Worm (Caenorhabditis elegans) whole organism, L2 larva: ENCODE results near the gene K02G10.5.

Experiments used
- C34F6.9 ChIP-seq: fragments of 150-350 bp; optimal IDR thresholded peaks from 2 replicates; lab custom pipeline; 2014; ENCODE audit warnings: missing biosample characterization, missing genetic modification characterization
- F13H6.1 ChIP-seq: sonication (generic microtip); optimal IDR thresholded peaks from 2 replicates; lab custom pipeline; 2016; ENCODE audit warnings: missing genetic modification characterization, missing compliant biosample characterization
- R02D3.7 ChIP-seq: fragments of 150-350 bp; optimal IDR thresholded peaks from 2 replicates; lab custom pipeline; 2014; ENCODE audit warnings: missing biosample characterization, missing genetic modification characterization
- Y55F3AM.14 ChIP-seq: fragments of 200-800 bp; sonication (Bioruptor generic); optimal IDR thresholded peaks from 2 replicates; lab custom pipeline; 2018; ENCODE audit warnings: mild to moderate bottlenecking, missing genetic modification characterization, missing compliant biosample characterization
- ZK546.5 ChIP-seq: sonication (generic microtip); optimal IDR thresholded peaks from 2 replicates; lab custom pipeline; 2017; ENCODE audit warnings: missing biosample characterization, missing genetic modification characterization
- alr-1 ChIP-seq: fragments of 150-350 bp; optimal IDR thresholded peaks from 2 replicates; lab custom pipeline; 2014; ENCODE audit warnings: missing biosample characterization, missing genetic modification characterization
- aly-2 ChIP-seq: fragments of 150-350 bp; optimal IDR thresholded peaks from 2 replicates; lab custom pipeline; 2014; ENCODE audit warnings: missing biosample characterization, missing genetic modification characterization
- ama-1 ChIP-seq: fragments of 150-350 bp; optimal IDR thresholded peaks from 2 replicates; lab custom pipeline; 2018; ENCODE audit warnings: inconsistent platforms
- blmp-1 ChIP-seq: sonication (generic microtip); optimal IDR thresholded peaks from 2 replicates; lab custom pipeline; 2017; ENCODE audit warnings: missing genetic modification characterization, mild to moderate bottlenecking, missing compliant biosample characterization, antibody characterized with exemption, moderate library complexity; ENCODE audit not compliant: insufficient read depth
- ceh-16 ChIP-seq: fragments of 150-350 bp; optimal IDR thresholded peaks from 2 replicates; lab custom pipeline; 2014; ENCODE audit warnings: missing biosample characterization, missing genetic modification characterization
- ceh-82 ChIP-seq: fragments of 150-350 bp; optimal IDR thresholded peaks from 2 replicates; lab custom pipeline; 2014; ENCODE audit warnings: missing biosample characterization, missing genetic modification characterization
- crh-2 ChIP-seq: sonication (generic microtip); optimal IDR thresholded peaks from 2 replicates; lab custom pipeline; 2017; ENCODE audit warnings: missing biosample characterization, missing genetic modification characterization
- dmd-4 ChIP-seq: sonication (generic microtip); optimal IDR thresholded peaks from 2 replicates; lab custom pipeline; 2017; ENCODE audit warnings: missing biosample characterization, missing genetic modification characterization
- egl-27 ChIP-seq: sonication (generic microtip); optimal IDR thresholded peaks from 3 replicates; lab custom pipeline; 2017; ENCODE audit warnings: missing biosample characterization, missing genetic modification reagents, missing genetic modification characterization
- elt-1 ChIP-seq: fragments of 150-350 bp; optimal IDR thresholded peaks from 2 replicates; lab custom pipeline; 2014; ENCODE audit warnings: missing biosample characterization, missing genetic modification characterization
- elt-3 ChIP-seq: sonication (generic microtip); optimal IDR thresholded peaks from 2 replicates; lab custom pipeline; 2017; ENCODE audit warnings: missing biosample characterization, missing genetic modification characterization
- fos-1 ChIP-seq: fragments of 150-350 bp; optimal IDR thresholded peaks from 2 replicates; lab custom pipeline; 2014; ENCODE audit warnings: missing biosample characterization, missing genetic modification characterization
- gmeb-1 ChIP-seq: fragments of 150-350 bp; optimal IDR thresholded peaks from 2 replicates; lab custom pipeline; 2014; ENCODE audit warnings: missing biosample characterization, missing genetic modification characterization
- lin-11 ChIP-seq: fragments of 150-350 bp; sonication (generic microtip); optimal IDR thresholded peaks from 2 replicates; lab custom pipeline; 2014; ENCODE audit warnings: missing biosample characterization, missing genetic modification characterization, inconsistent platforms, mixed read lengths
- lin-13 ChIP-seq: fragments of 150-350 bp; optimal IDR thresholded peaks from 2 replicates; lab custom pipeline; 2014; ENCODE audit warnings: missing biosample characterization, missing genetic modification reagents, missing genetic modification characterization
- lin-39 ChIP-seq: fragments of 150-350 bp; optimal IDR thresholded peaks from 2 replicates; lab custom pipeline; 2014; ENCODE audit warnings: missing biosample characterization, missing genetic modification reagents, missing genetic modification characterization
- lsy-2 ChIP-seq, 2 experiments: fragments of 150-350 bp in 1 of 2; sonication (generic microtip) in 1 of 2; optimal IDR thresholded peaks; 2 replicates each; lab custom pipeline; 2014 to 2017; ENCODE audit warnings: missing biosample characterization in 2 of 2, missing genetic modification characterization in 2 of 2
- mab-5 ChIP-seq: fragments of 150-350 bp; optimal IDR thresholded peaks from 2 replicates; lab custom pipeline; 2014; ENCODE audit warnings: missing biosample characterization, missing genetic modification characterization
- mbf-1 ChIP-seq: sonication (generic microtip); optimal IDR thresholded peaks from 2 replicates; lab custom pipeline; 2017; ENCODE audit warnings: missing biosample characterization, missing genetic modification characterization
- mdl-1 ChIP-seq, 2 experiments: fragments of 150-350 bp in 1 of 2; sonication (generic microtip) in 1 of 2; optimal IDR thresholded peaks; 2 replicates each; lab custom pipeline; 2017; ENCODE audit warnings: missing biosample characterization in 2 of 2, missing genetic modification characterization in 2 of 2
- nhr-10 ChIP-seq: sonication (generic microtip); optimal IDR thresholded peaks from 2 replicates; lab custom pipeline; 2017; ENCODE audit warnings: missing biosample characterization, missing genetic modification characterization
- nhr-11 ChIP-seq: fragments of 150-350 bp; optimal IDR thresholded peaks from 2 replicates; lab custom pipeline; 2014; ENCODE audit warnings: missing biosample characterization, missing genetic modification characterization
- nhr-12 ChIP-seq: fragments of 150-350 bp; optimal IDR thresholded peaks from 2 replicates; lab custom pipeline; 2014; ENCODE audit warnings: missing biosample characterization, missing genetic modification characterization
- nhr-129 ChIP-seq: fragments of 150-350 bp; optimal IDR thresholded peaks from 2 replicates; lab custom pipeline; 2014; ENCODE audit warnings: missing biosample characterization, missing genetic modification characterization
- nhr-21 ChIP-seq: fragments of 150-350 bp; optimal IDR thresholded peaks from 2 replicates; lab custom pipeline; 2014; ENCODE audit warnings: missing biosample characterization, missing genetic modification characterization
- nhr-23 ChIP-seq: fragments of 150-350 bp; optimal IDR thresholded peaks from 2 replicates; lab custom pipeline; 2014; ENCODE audit warnings: missing biosample characterization, missing genetic modification reagents, missing genetic modification characterization
- nhr-237 ChIP-seq: fragments of 150-350 bp; optimal IDR thresholded peaks from 2 replicates; lab custom pipeline; 2014; ENCODE audit warnings: missing biosample characterization, missing genetic modification characterization
- nhr-25 ChIP-seq: fragments of 150-350 bp; sonication (generic microtip); optimal IDR thresholded peaks from 3 replicates; lab custom pipeline; 2014; ENCODE audit warnings: missing biosample characterization, missing genetic modification characterization
- nhr-6 ChIP-seq: fragments of 150-350 bp; optimal IDR thresholded peaks from 2 replicates; lab custom pipeline; 2014; ENCODE audit warnings: missing biosample characterization, missing genetic modification characterization
- nhr-77 ChIP-seq: fragments of 150-350 bp; optimal IDR thresholded peaks from 2 replicates; lab custom pipeline; 2014; ENCODE audit warnings: missing biosample characterization, missing genetic modification characterization
- peb-1 ChIP-seq: fragments of 150-350 bp; optimal IDR thresholded peaks from 2 replicates; lab custom pipeline; 2014; ENCODE audit warnings: missing biosample characterization, missing genetic modification characterization
- sem-4 ChIP-seq: fragments of 150-350 bp; optimal IDR thresholded peaks from 2 replicates; lab custom pipeline; 2014; ENCODE audit warnings: missing biosample characterization, missing genetic modification reagents, missing genetic modification characterization
- skn-1 ChIP-seq: sonication (generic microtip); optimal IDR thresholded peaks from 2 replicates; lab custom pipeline; 2017; ENCODE audit warnings: missing biosample characterization, missing genetic modification characterization
- sma-3 ChIP-seq: sonication (generic microtip); optimal IDR thresholded peaks from 2 replicates; lab custom pipeline; 2016; ENCODE audit warnings: missing genetic modification reagents, missing genetic modification characterization, missing compliant biosample characterization
- sma-9 ChIP-seq, 2 experiments: fragments of 150-350 bp in 1 of 2; sonication (generic microtip) in 1 of 2; optimal IDR thresholded peaks; 2 replicates each; lab custom pipeline; 2014 to 2016; ENCODE audit warnings: missing genetic modification characterization in 2 of 2, mild to moderate bottlenecking in 1 of 2, missing biosample characterization in 1 of 2, missing compliant biosample characterization in 1 of 2, missing genetic modification reagents in 1 of 2, moderate library complexity in 1 of 2
- snpc-4 ChIP-seq: fragments of 150-350 bp; optimal IDR thresholded peaks from 2 replicates; lab custom pipeline; 2014; ENCODE audit warnings: missing biosample characterization, missing genetic modification characterization
- unc-39 ChIP-seq: fragments of 150-350 bp; optimal IDR thresholded peaks from 2 replicates; lab custom pipeline; 2014; ENCODE audit warnings: missing biosample characterization, missing genetic modification characterization
- unc-55 ChIP-seq: fragments of 150-350 bp; sonication (generic microtip); optimal IDR thresholded peaks from 3 replicates; lab custom pipeline; 2014; ENCODE audit warnings: missing biosample characterization, missing genetic modification reagents, missing genetic modification characterization
- unc-62 ChIP-seq: fragments of 150-350 bp; optimal IDR thresholded peaks from 2 replicates; lab custom pipeline; 2014; ENCODE audit warnings: missing biosample characterization, missing genetic modification reagents, missing genetic modification characterization
- zag-1 ChIP-seq: fragments of 150-350 bp; optimal IDR thresholded peaks from 2 replicates; lab custom pipeline; 2014; ENCODE audit warnings: missing biosample characterization, missing genetic modification characterization
- ztf-1 ChIP-seq: fragments of 200-800 bp; sonication (Bioruptor generic); conservative IDR thresholded peaks from 2 replicates; pipeline ENCODE4 v1.3.6; 2022; ENCODE audit warnings: missing genetic modification characterization, missing compliant biosample characterization
- ztf-11 ChIP-seq: sonication (generic microtip); optimal IDR thresholded peaks from 2 replicates; lab custom pipeline; 2017; ENCODE audit warnings: missing biosample characterization, missing genetic modification characterization
- ztf-4 ChIP-seq: fragments of 150-350 bp; optimal IDR thresholded peaks from 2 replicates; lab custom pipeline; 2014; ENCODE audit warnings: missing biosample characterization, missing genetic modification characterization

K02G10.5 gene

ce11 chrX:4718114-4718513 lies 27.1 kb upstream of the K02G10.5 start:
- TF ChIP-seq sma-9 (GFP tag; optimal IDR thresholded peaks at IDR 0.05; lab: Kevin White, UChicago) (no peak), sma-9 (tag; optimal IDR thresholded peaks at IDR 0.05; lab: Kevin White, UChicago) (no peak), mab-5 (no peak), nhr-12 (tag; lab: Kevin White, UChicago) (no peak), nhr-10 (no peak), C34F6.9 (tag; lab: Kevin White, UChicago) (peak; percentile 8), egl-27 (tag; lab: Kevin White, UChicago) (no peak), mdl-1 (tag; optimal IDR thresholded peaks at IDR 0.05; lab: Kevin White, UChicago) (no peak)
- TF ChIP-seq, all 48 proteins: peak for 1

- TF ChIP-seq ZK546.5 (tag; lab: Kevin White, UChicago) (no peak), mbf-1 (tag; lab: Kevin White, UChicago) (no peak)
These were observed 24.1 kb upstream of the K02G10.5 start, which contains the start of gene rpl-25.1 for ce11 chrX:4715107-4715506. Gene rpl-25.1, plus strand, starts transcription at chrX:4715178.

ce11 chrX:4711698-4712329 lies 20.8 kb upstream of the K02G10.5 start, which contains the start of the genes dnj-14 and glit-1:
Gene dnj-14, minus strand, starts transcription at chrX:4711748.
Gene glit-1, plus strand, starts transcription at chrX:4712279.
- no peak for TF ChIP-seq unc-62 (GFP tag; lab: Kevin White, UChicago)
- peak; percentile 90 for TF ChIP-seq nhr-25 (tag; lab: Kevin White, UChicago)
- no peak for TF ChIP-seq ztf-11
- peak; percentile 43 for TF ChIP-seq ztf-4
- no peak for TF ChIP-seq ceh-16 (tag; lab: Kevin White, UChicago)
- TF ChIP-seq dmd-4, result no peak
- peak; percentile 67 for TF ChIP-seq sem-4 (tag; lab: Kevin White, UChicago)
- no peak for TF ChIP-seq nhr-77 (tag; lab: Kevin White, UChicago)
- TF ChIP-seq C34F6.9 (tag; lab: Kevin White, UChicago), result peak; percentile 93
- TF ChIP-seq elt-3 (tag; lab: Kevin White, UChicago), result no peak
- no peak for TF ChIP-seq lin-39 (tag; lab: Kevin White, UChicago)
- no peak for TF ChIP-seq peb-1 (tag; lab: Kevin White, UChicago)
- no peak for TF ChIP-seq mab-5
- TF ChIP-seq nhr-21 (tag; lab: Kevin White, UChicago), result peak; percentile 77
- TF ChIP-seq ztf-1 (GFP tag; lab: Robert Waterston, UW), result no peak
- no peak for TF ChIP-seq alr-1
- peak; percentile 52 for TF ChIP-seq Y55F3AM.14
- peak; percentile 69 for TF ChIP-seq blmp-1 (tag; lab: Kevin White, UChicago)
- TF ChIP-seq gmeb-1 (tag; lab: Kevin White, UChicago), result peak; percentile 75
- TF ChIP-seq zag-1 (tag; lab: Kevin White, UChicago), result peak; percentile 70
- peak; percentile 79 for TF ChIP-seq egl-27 (tag; lab: Kevin White, UChicago)
- TF ChIP-seq R02D3.7 (tag; lab: Kevin White, UChicago), result no peak
- peak; percentile 91 for TF ChIP-seq sma-3 (GFP tag; lab: Kevin White, UChicago)
- peak; percentile 92 for TF ChIP-seq sma-9 (GFP tag; optimal IDR thresholded peaks at IDR 0.05; lab: Kevin White, UChicago)
- TF ChIP-seq sma-9 (tag; optimal IDR thresholded peaks at IDR 0.05; lab: Kevin White, UChicago), result no peak
- TF ChIP-seq nhr-6 (tag; lab: Kevin White, UChicago), result peak; percentile 71
- peak; percentile 95 for TF ChIP-seq crh-2 (tag; lab: Kevin White, UChicago)
- TF ChIP-seq skn-1, result no peak
- TF ChIP-seq ama-1 (lab: Kevin White, UChicago), result no peak
- no peak for TF ChIP-seq nhr-23 (tag; lab: Kevin White, UChicago)
- peak; percentile 66 for TF ChIP-seq snpc-4 (tag; lab: Kevin White, UChicago)
- no peak for TF ChIP-seq nhr-12 (tag; lab: Kevin White, UChicago)
- peak; percentile 51 for TF ChIP-seq ZK546.5 (tag; lab: Kevin White, UChicago)
- no peak for TF ChIP-seq unc-39 (tag; lab: Kevin White, UChicago)
- TF ChIP-seq ceh-82, result peak; percentile 1
- peak; percentile 88 for TF ChIP-seq lin-13
- no peak for TF ChIP-seq nhr-10
- peak; percentile 97 for TF ChIP-seq fos-1 (tag; lab: Kevin White, UChicago)
- no peak for TF ChIP-seq aly-2 (tag; lab: Kevin White, UChicago)
- TF ChIP-seq nhr-237 (tag; lab: Kevin White, UChicago), result no peak
- peak; percentile 94 for TF ChIP-seq nhr-129 (tag; lab: Kevin White, UChicago)
- no peak for TF ChIP-seq elt-1 (tag; lab: Kevin White, UChicago)
- no peak for TF ChIP-seq mbf-1 (tag; lab: Kevin White, UChicago)
- peak; percentile 94 for TF ChIP-seq F13H6.1
- peak; percentile 48 to 76 for TF ChIP-seq mdl-1 (tag; optimal IDR thresholded peaks at IDR 0.05; lab: Kevin White, UChicago)
- peak; percentile 95 for TF ChIP-seq unc-55
- TF ChIP-seq lin-11 (tag; lab: Kevin White, UChicago), result peak; percentile 79
- TF ChIP-seq nhr-11, result no peak
- peak; percentile 93 to 99 for TF ChIP-seq lsy-2 (tag; optimal IDR thresholded peaks at IDR 0.05; lab: Kevin White, UChicago)
- TF ChIP-seq, all 48 proteins: peak for 25
